Fruit fly (Drosophila melanogaster): ENCODE data around the gene Dlc90F.

- no peak for TF ChIP-seq CG11617 (GFP tag; optimal IDR thresholded peaks at IDR 0.05)
- no peak for TF ChIP-seq Crg-1 (GFP tag; optimal IDR thresholded peaks at IDR 0.05)
- no peak for TF ChIP-seq CG5204 (GFP tag; optimal IDR thresholded peaks at IDR 0.05)
- no peak for TF ChIP-seq CG7045 (GFP tag; optimal IDR thresholded peaks at IDR 0.05)
- TF ChIP-seq cic (GFP tag; optimal IDR thresholded peaks at IDR 0.05), result no peak
- no peak for TF ChIP-seq CG14711 (tag; optimal IDR thresholded peaks at IDR 0.05)
These were observed 2.3 kb upstream of the Dlc90F start for dm6 chr3R:18296737-18297136.
